Worm (Caenorhabditis elegans) whole organism, L3 larva: ENCODE results near the gene bmk-1.

ENCODE experiments used
- ZK546.5 ChIP-seq: sonication (generic microtip); optimal IDR thresholded peaks from 2 replicates; lab custom pipeline; 2017; ENCODE audit warnings: missing biosample characterization, missing genetic modification characterization
- ama-1 ChIP-seq: fragments of 150-350 bp; optimal IDR thresholded peaks from 2 replicates; lab custom pipeline; 2018
- ceh-16 ChIP-seq: sonication (generic microtip); optimal IDR thresholded peaks from 2 replicates; lab custom pipeline; 2017; ENCODE audit warnings: missing biosample characterization, missing genetic modification characterization
- daf-12 ChIP-seq: fragments of 150-350 bp; optimal IDR thresholded peaks from 2 replicates; lab custom pipeline; 2014; ENCODE audit warnings: missing biosample characterization, missing genetic modification reagents, missing genetic modification characterization
- egl-5 ChIP-seq: fragments of 150-350 bp; optimal IDR thresholded peaks from 2 replicates; lab custom pipeline; 2017; ENCODE audit warnings: missing biosample characterization, missing genetic modification reagents, missing genetic modification characterization, inconsistent platforms
- elt-2 ChIP-seq: sonication (generic microtip); optimal IDR thresholded peaks from 2 replicates; lab custom pipeline; 2016; ENCODE audit warnings: missing genetic modification reagents, mild to moderate bottlenecking, missing genetic modification characterization, missing compliant biosample characterization
- fkh-10 ChIP-seq: sonication (generic microtip); optimal IDR thresholded peaks from 2 replicates; lab custom pipeline; 2017; ENCODE audit warnings: missing biosample characterization, missing genetic modification reagents, missing genetic modification characterization
- fkh-2 ChIP-seq: fragments of 150-350 bp; optimal IDR thresholded peaks from 2 replicates; lab custom pipeline; 2014; ENCODE audit warnings: missing biosample characterization, missing genetic modification reagents, missing genetic modification characterization
- fos-1 ChIP-seq: fragments of 150-350 bp; optimal IDR thresholded peaks from 2 replicates; lab custom pipeline; 2014; ENCODE audit warnings: missing biosample characterization, missing genetic modification characterization
- jun-1 ChIP-seq: fragments of 150-350 bp; optimal IDR thresholded peaks from 2 replicates; lab custom pipeline; 2014; ENCODE audit warnings: missing biosample characterization, missing genetic modification reagents, missing genetic modification characterization
- lin-15B ChIP-seq: fragments of 150-350 bp; optimal IDR thresholded peaks from 2 replicates; lab custom pipeline; 2014; ENCODE audit warnings: missing biosample characterization, missing genetic modification characterization
- lsy-12 ChIP-seq: sonication (generic microtip); optimal IDR thresholded peaks from 2 replicates; lab custom pipeline; 2016; ENCODE audit warnings: mild to moderate bottlenecking, missing genetic modification characterization, missing compliant biosample characterization
- mdl-1 ChIP-seq: fragments of 150-350 bp; optimal IDR thresholded peaks from 2 replicates; lab custom pipeline; 2014; ENCODE audit warnings: missing biosample characterization, missing genetic modification characterization
- nhr-23 ChIP-seq: fragments of 150-350 bp; optimal IDR thresholded peaks from 2 replicates; lab custom pipeline; 2014; ENCODE audit warnings: missing biosample characterization, missing genetic modification reagents, missing genetic modification characterization
- nhr-237 ChIP-seq: fragments of 150-350 bp; optimal IDR thresholded peaks from 2 replicates; lab custom pipeline; 2014; ENCODE audit warnings: missing biosample characterization, missing genetic modification characterization
- nhr-25 ChIP-seq: sonication (generic microtip); optimal IDR thresholded peaks from 2 replicates; lab custom pipeline; 2017; ENCODE audit warnings: missing biosample characterization, missing genetic modification characterization
- nhr-67 ChIP-seq: fragments of 150-350 bp; optimal IDR thresholded peaks from 2 replicates; lab custom pipeline; 2014; ENCODE audit warnings: missing biosample characterization, missing genetic modification characterization
- nhr-76 ChIP-seq: fragments of 150-350 bp; sonication (generic microtip); optimal IDR thresholded peaks from 5 replicates; lab custom pipeline; 2014; ENCODE audit warnings: missing biosample characterization, missing genetic modification characterization
- nhr-77 ChIP-seq: fragments of 150-350 bp; optimal IDR thresholded peaks from 2 replicates; lab custom pipeline; 2014; ENCODE audit warnings: missing biosample characterization, missing genetic modification characterization
- pha-4 ChIP-seq: fragments of 150-350 bp; optimal IDR thresholded peaks from 2 replicates; lab custom pipeline; 2014; ENCODE audit warnings: missing biosample characterization, missing genetic modification reagents, missing genetic modification characterization
- pqm-1 ChIP-seq: fragments of 150-350 bp; optimal IDR thresholded peaks from 2 replicates; lab custom pipeline; 2017; ENCODE audit warnings: missing biosample characterization, missing genetic modification characterization, inconsistent platforms
- skn-1 ChIP-seq: fragments of 150-350 bp; optimal IDR thresholded peaks from 2 replicates; lab custom pipeline; 2014; ENCODE audit warnings: missing biosample characterization, missing genetic modification characterization
- snpc-4 ChIP-seq: fragments of 150-350 bp; optimal IDR thresholded peaks from 2 replicates; lab custom pipeline; 2014; ENCODE audit warnings: missing biosample characterization, missing genetic modification characterization
- unc-39 ChIP-seq: sonication (generic microtip); optimal IDR thresholded peaks from 4 replicates; lab custom pipeline; 2017; ENCODE audit warnings: missing biosample characterization, missing genetic modification characterization
- zag-1 ChIP-seq: fragments of 150-350 bp; optimal IDR thresholded peaks from 2 replicates; lab custom pipeline; 2014; ENCODE audit warnings: missing biosample characterization, missing genetic modification characterization
- ztf-11 ChIP-seq: fragments of 150-350 bp; optimal IDR thresholded peaks from 2 replicates; lab custom pipeline; 2014; ENCODE audit warnings: missing biosample characterization, missing genetic modification characterization

The bmk-1 gene

ce11 chrV:14414032-14414431, 42.8 kb downstream of the bmk-1 start:
- TF ChIP-seq jun-1 (tag; lab: Kevin White, UChicago) (peak; percentile 58), lin-15B (tag; lab: Kevin White, UChicago) (no peak), egl-5 (tag; lab: Kevin White, UChicago) (no peak), ceh-16 (tag; lab: Kevin White, UChicago) (no peak), elt-2 (peak; percentile 71), skn-1 (peak; percentile 10), pqm-1 (tag; lab: Kevin White, UChicago) (peak; percentile 86)

- TF ChIP-seq nhr-77, result no peak
- TF ChIP-seq nhr-237 (tag; lab: Kevin White, UChicago), result no peak
- peak; percentile 65 for TF ChIP-seq ama-1 (lab: Kevin White, UChicago)
- no peak for TF ChIP-seq nhr-23 (tag; lab: Kevin White, UChicago)
- TF ChIP-seq unc-39 (tag; lab: Kevin White, UChicago), result no peak
- no peak for TF ChIP-seq nhr-67 (tag; lab: Kevin White, UChicago)
- TF ChIP-seq lsy-12 (tag; lab: Kevin White, UChicago), result no peak
- TF ChIP-seq fkh-10 (GFP tag; lab: Kevin White, UChicago), result no peak
These were observed 44.8 kb downstream of the bmk-1 start for ce11 chrV:14411989-14412388.

DNA sequence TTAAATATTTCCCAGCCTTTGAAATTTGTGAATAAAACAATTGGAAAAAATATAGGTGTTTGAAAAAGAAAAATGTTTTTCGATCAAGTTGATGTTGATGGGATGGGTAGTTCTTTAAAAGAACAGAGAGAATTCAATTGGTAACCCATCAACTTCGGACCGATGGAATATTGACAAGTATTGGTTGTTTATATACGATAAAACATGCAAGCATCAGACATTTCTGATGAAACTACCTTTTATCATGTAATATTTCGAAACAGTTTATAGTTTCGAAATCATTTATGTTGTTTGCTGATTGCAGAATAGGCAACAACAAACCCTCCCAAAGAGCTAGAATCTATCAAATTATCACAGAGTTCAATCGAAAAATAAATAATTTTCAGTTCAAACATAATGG, 46.9 kb downstream of the bmk-1 start:
- TF ChIP-seq daf-12 (tag; lab: Kevin White, UChicago), result no peak
- TF ChIP-seq nhr-23 (tag; lab: Kevin White, UChicago), result no peak
- peak; percentile 91 for TF ChIP-seq snpc-4

DNA sequence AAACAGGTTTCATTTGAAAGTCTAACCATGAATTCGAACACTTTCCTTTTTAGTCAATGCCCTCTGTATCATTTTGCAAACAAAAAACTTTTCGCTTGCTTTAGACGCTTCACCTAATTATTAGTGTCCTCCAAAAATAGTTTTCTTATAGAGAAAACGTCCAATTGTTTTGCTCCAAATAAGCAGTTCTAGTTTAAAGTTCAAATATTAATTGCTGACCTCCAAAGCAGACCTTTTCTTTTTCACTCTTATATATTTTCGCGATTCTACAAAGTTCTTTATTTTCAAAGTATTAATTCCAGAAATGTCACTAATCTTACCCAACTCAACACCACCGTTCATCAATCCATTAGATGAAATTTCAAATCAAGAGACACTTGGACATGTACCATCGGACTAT, 48.0 kb downstream of the bmk-1 start, which contains the start of gene gnrr-2:
gnrr-2 (plus strand) TSS at position 301 of the 400 bp plus-strand sequence.
- TF ChIP-seq zag-1 (tag; lab: Kevin White, UChicago) (no peak), nhr-25 (tag; lab: Kevin White, UChicago) (no peak)
- TF ChIP-seq, all 47 proteins: peak for 0

- TF ChIP-seq ztf-11 (tag; lab: Kevin White, UChicago), result no peak
- TF ChIP-seq zag-1 (tag; lab: Kevin White, UChicago), result no peak
- TF ChIP-seq pqm-1 (tag; lab: Kevin White, UChicago), result no peak
- no peak for TF ChIP-seq nhr-76 (tag; lab: Kevin White, UChicago)
- TF ChIP-seq unc-39 (tag; lab: Kevin White, UChicago), result no peak
- no peak for TF ChIP-seq pha-4 (tag; lab: Kevin White, UChicago)
- TF ChIP-seq fos-1 (tag; lab: Kevin White, UChicago), result no peak
- no peak for TF ChIP-seq ZK546.5 (tag; lab: Kevin White, UChicago)
- no peak for TF ChIP-seq fkh-2 (tag; lab: Kevin White, UChicago)
- no peak for TF ChIP-seq mdl-1
- no peak for TF ChIP-seq ama-1 (lab: Kevin White, UChicago)
These were observed 51.1 kb downstream of the bmk-1 start for ce11 chrV:14405647-14406046.
